Worm (Caenorhabditis elegans) whole organism, L4 larva: ENCODE data around the gene spsb-2.

ENCODE experiments used
- D1046.2 ChIP-seq: fragments of 200-800 bp; sonication (Bioruptor generic); IDR thresholded peaks from 2 replicates; pipeline ENCODE4 v1.3.6; 2022; ENCODE audit warnings: missing genetic modification characterization, missing compliant biosample characterization
- R02D3.7 ChIP-seq: fragments of 150-350 bp; sonication (generic microtip); optimal IDR thresholded peaks from 3 replicates; lab custom pipeline; 2014; ENCODE audit warnings: missing biosample characterization, missing genetic modification characterization
- Y5F2A.4 ChIP-seq: fragments of 200-800 bp; sonication (Bioruptor generic); optimal IDR thresholded peaks from 2 replicates; lab custom pipeline; 2018; ENCODE audit warnings: mild to moderate bottlenecking, missing genetic modification characterization, missing compliant biosample characterization
- Y75B8A.6 ChIP-seq: fragments of 200-800 bp; sonication (Bioruptor generic); IDR thresholded peaks from 2 replicates; pipeline ENCODE4 v1.3.6; 2022; ENCODE audit warnings: missing genetic modification reagents, missing genetic modification characterization, missing compliant biosample characterization
- aha-1 ChIP-seq: fragments of 150-350 bp; peaks from one replicate; lab custom pipeline; 2014; ENCODE audit warnings: missing biosample characterization, missing genetic modification characterization
- ama-1 ChIP-seq: fragments of 150-350 bp; optimal IDR thresholded peaks from 2 replicates; lab custom pipeline; 2014; ENCODE audit warnings: inconsistent platforms, mixed read lengths
- ceh-28 ChIP-seq: fragments of 150-350 bp; optimal IDR thresholded peaks from 2 replicates; lab custom pipeline; 2014; ENCODE audit warnings: missing biosample characterization, missing genetic modification reagents, missing genetic modification characterization
- daf-16 ChIP-seq, 3 experiments: sonication (generic microtip); optimal IDR thresholded peaks; 2 replicates each; lab custom pipeline; 2016 to 2017; ENCODE audit warnings: missing genetic modification characterization in 3 of 3, missing genetic modification reagents in 3 of 3, mild to moderate bottlenecking in 2 of 3, missing compliant biosample characterization in 2 of 3, missing biosample characterization in 1 of 3, moderate library complexity in 1 of 3
- daf-8 ChIP-seq: fragments of 200-800 bp; sonication (Bioruptor generic); IDR thresholded peaks from 2 replicates; pipeline ENCODE4 v1.3.6; 2022; ENCODE audit warnings: missing genetic modification characterization, missing compliant biosample characterization
- dmd-6 ChIP-seq: fragments of 200-800 bp; sonication (Bioruptor generic); IDR thresholded peaks from 2 replicates; pipeline ENCODE4 v1.3.6; 2022; ENCODE audit warnings: missing genetic modification reagents, missing genetic modification characterization, missing compliant biosample characterization
- dpl-1 ChIP-seq: fragments of 150-350 bp; optimal IDR thresholded peaks from 2 replicates; lab custom pipeline; 2014; ENCODE audit warnings: missing biosample characterization, missing genetic modification reagents, missing genetic modification characterization
- dve-1 ChIP-seq: sonication (generic microtip); optimal IDR thresholded peaks from 2 replicates; lab custom pipeline; 2017; ENCODE audit warnings: antibody characterized with exemption, mild to moderate bottlenecking, missing genetic modification characterization, missing compliant biosample characterization; ENCODE audit not compliant: insufficient read depth
- egl-27 ChIP-seq: sonication (generic microtip); optimal IDR thresholded peaks from 3 replicates; lab custom pipeline; 2017; ENCODE audit warnings: missing biosample characterization, missing genetic modification reagents, missing genetic modification characterization
- egl-43 ChIP-seq: fragments of 200-800 bp; sonication (Bioruptor generic); IDR thresholded peaks from 2 replicates; pipeline ENCODE4 v1.3.6; 2022; ENCODE audit warnings: missing genetic modification reagents, missing genetic modification characterization, missing compliant biosample characterization
- hlh-11 ChIP-seq: fragments of 200-800 bp; sonication (Bioruptor generic); optimal IDR thresholded peaks from 2 replicates; lab custom pipeline; 2018; ENCODE audit warnings: mild to moderate bottlenecking, missing genetic modification characterization, missing compliant biosample characterization
- hlh-30 ChIP-seq: sonication (generic microtip); optimal IDR thresholded peaks from 2 replicates; lab custom pipeline; 2017; ENCODE audit warnings: antibody characterized with exemption, mild to moderate bottlenecking, missing genetic modification characterization, missing compliant biosample characterization; ENCODE audit not compliant: insufficient read depth
- hmg-1.1 ChIP-seq: fragments of 200-800 bp; sonication (Bioruptor generic); IDR thresholded peaks from 2 replicates; pipeline ENCODE4 v1.3.6; 2022; ENCODE audit warnings: missing genetic modification reagents, missing genetic modification characterization, missing compliant biosample characterization
- lin-13 ChIP-seq: fragments of 150-350 bp; optimal IDR thresholded peaks from 2 replicates; lab custom pipeline; 2014; ENCODE audit warnings: missing biosample characterization, missing genetic modification reagents, missing genetic modification characterization
- lsy-2 ChIP-seq, 2 experiments: fragments of 150-350 bp in 1 of 2; sonication (generic microtip) in 1 of 2; optimal IDR thresholded peaks; 2 replicates each; lab custom pipeline; 2014 to 2017; ENCODE audit warnings: missing biosample characterization in 2 of 2, missing genetic modification characterization in 2 of 2
- madf-9 ChIP-seq: fragments of 200-800 bp; sonication (Bioruptor generic); conservative IDR thresholded peaks from 2 replicates; pipeline ENCODE4 v1.3.6; 2022; ENCODE audit warnings: missing genetic modification reagents, missing genetic modification characterization, missing compliant biosample characterization
- mdl-1 ChIP-seq, 2 experiments: fragments of 150-350 bp in 1 of 2; sonication (generic microtip) in 1 of 2; optimal IDR thresholded peaks; 2 replicates each; lab custom pipeline; 2014 to 2017; ENCODE audit warnings: missing biosample characterization in 2 of 2, missing genetic modification characterization in 2 of 2
- mep-1 ChIP-seq: fragments of 150-350 bp; sonication (generic microtip); optimal IDR thresholded peaks from 3 replicates; lab custom pipeline; 2014; ENCODE audit warnings: missing biosample characterization, missing genetic modification characterization
- mes-2 ChIP-seq: sonication (generic microtip); optimal IDR thresholded peaks from 2 replicates; lab custom pipeline; 2016; ENCODE audit warnings: missing genotype, mild to moderate bottlenecking, missing genetic modification characterization, missing compliant biosample characterization; ENCODE audit not compliant: poor library complexity, severe bottlenecking
- mxl-2 ChIP-seq: fragments of 200-800 bp; sonication (Bioruptor generic); conservative IDR thresholded peaks from 2 replicates; pipeline ENCODE4 v1.3.6; 2022; ENCODE audit warnings: missing genetic modification reagents, missing genetic modification characterization, missing compliant biosample characterization
- nhr-10 ChIP-seq: fragments of 150-350 bp; optimal IDR thresholded peaks from 2 replicates; lab custom pipeline; 2014; ENCODE audit warnings: missing biosample characterization, missing genetic modification characterization
- nhr-102 ChIP-seq: sonication (generic microtip); optimal IDR thresholded peaks from 2 replicates; lab custom pipeline; 2016; ENCODE audit warnings: mild to moderate bottlenecking, missing genetic modification characterization, moderate library complexity, missing compliant biosample characterization
- nhr-111 ChIP-seq: fragments of 200-800 bp; sonication (Bioruptor generic); optimal IDR thresholded peaks from 2 replicates; lab custom pipeline; 2018; ENCODE audit warnings: mild to moderate bottlenecking, missing genetic modification characterization, missing compliant biosample characterization
- nhr-25 ChIP-seq: sonication (generic microtip); optimal IDR thresholded peaks from 2 replicates; lab custom pipeline; 2017; ENCODE audit warnings: missing genetic modification characterization, mild to moderate bottlenecking, missing compliant biosample characterization, antibody characterized with exemption, moderate library complexity, borderline replicate concordance; ENCODE audit not compliant: insufficient read depth
- nhr-28 ChIP-seq: fragments of 150-350 bp; optimal IDR thresholded peaks from 2 replicates; lab custom pipeline; 2014; ENCODE audit warnings: missing biosample characterization, missing genetic modification characterization
- nhr-41 ChIP-seq: fragments of 200-800 bp; sonication (Bioruptor generic); IDR thresholded peaks from 2 replicates; pipeline ENCODE4 v1.3.6; 2022; ENCODE audit warnings: missing genetic modification reagents, missing genetic modification characterization, missing compliant biosample characterization
- nhr-77 ChIP-seq: fragments of 150-350 bp; optimal IDR thresholded peaks from 2 replicates; lab custom pipeline; 2014; ENCODE audit warnings: missing biosample characterization, missing genetic modification characterization
- pqm-1 ChIP-seq: sonication (generic microtip); optimal IDR thresholded peaks from 2 replicates; lab custom pipeline; 2017; ENCODE audit warnings: missing biosample characterization, missing genetic modification characterization
- saeg-2 ChIP-seq: fragments of 200-800 bp; sonication (Bioruptor generic); IDR thresholded peaks from 2 replicates; pipeline ENCODE4 v1.3.6; 2022; ENCODE audit warnings: missing genetic modification reagents, missing genetic modification characterization, missing compliant biosample characterization
- set-16 ChIP-seq: fragments of 200-800 bp; sonication (Bioruptor generic); IDR thresholded peaks from 2 replicates; pipeline ENCODE4 v1.3.6; 2022; ENCODE audit warnings: missing genetic modification reagents, missing genetic modification characterization, missing compliant biosample characterization
- snpc-1.2 ChIP-seq: fragments of 200-800 bp; sonication (Bioruptor generic); IDR thresholded peaks from 2 replicates; pipeline ENCODE4 v1.3.6; 2022; ENCODE audit warnings: missing genetic modification reagents, missing genetic modification characterization, missing compliant biosample characterization
- snpc-4 ChIP-seq: fragments of 150-350 bp; optimal IDR thresholded peaks from 2 replicates; lab custom pipeline; 2014; ENCODE audit warnings: missing biosample characterization, missing genetic modification characterization
- spr-3 ChIP-seq: fragments of 200-800 bp; sonication (Bioruptor generic); optimal IDR thresholded peaks from 2 replicates; lab custom pipeline; 2018; ENCODE audit warnings: mild to moderate bottlenecking, missing genetic modification characterization, missing compliant biosample characterization
- unc-62 ChIP-seq, 3 experiments: fragments of 150-350 bp in 1 of 3; sonication (generic microtip); optimal IDR thresholded peaks in 2 of 3; peaks in 1 of 3; 1 replicate in 1 of 3; 2 replicates in 2 of 3; lab custom pipeline; 2014 to 2017; ENCODE audit warnings: missing biosample characterization in 3 of 3, missing genetic modification characterization in 3 of 3, missing genetic modification reagents in 3 of 3, missing genotype in 1 of 3
- vab-7 ChIP-seq: fragments of 200-800 bp; sonication (Bioruptor generic); IDR thresholded peaks from 2 replicates; pipeline ENCODE4 v1.3.6; 2022; ENCODE audit warnings: missing genetic modification reagents, missing genetic modification characterization, missing compliant biosample characterization
- zag-1 ChIP-seq: fragments of 150-350 bp; optimal IDR thresholded peaks from 2 replicates; lab custom pipeline; 2014; ENCODE audit warnings: missing biosample characterization, missing genetic modification characterization
- zfp-2 ChIP-seq: sonication (generic microtip); optimal IDR thresholded peaks from 2 replicates; lab custom pipeline; 2016; ENCODE audit warnings: mild to moderate bottlenecking, missing genetic modification characterization, missing compliant biosample characterization
- zfp-3 ChIP-seq: fragments of 200-800 bp; sonication (Bioruptor generic); conservative IDR thresholded peaks from 2 replicates; pipeline ENCODE4 v1.3.6; 2022; ENCODE audit warnings: missing genetic modification reagents, missing genetic modification characterization, missing compliant biosample characterization
- ztf-7 ChIP-seq: fragments of 150-350 bp; optimal IDR thresholded peaks from 2 replicates; lab custom pipeline; 2014; ENCODE audit warnings: missing biosample characterization, missing genetic modification characterization

Gene spsb-2

ce11 chrII:15196433-15196832, 33.7 kb upstream of the spsb-2 start, which contains the start of gene spsb-1:
Gene spsb-1, plus strand, starts transcription at chrII:15196733.
- TF ChIP-seq snpc-1.2 (GFP tag; lab: Robert Waterston, UW) = no peak
- no peak for TF ChIP-seq nhr-41 (GFP tag; lab: Robert Waterston, UW)
- no peak for TF ChIP-seq hlh-30 (tag; lab: Kevin White, UChicago)
- no peak for TF ChIP-seq zfp-2 (tag; lab: Kevin White, UChicago)
- no peak for TF ChIP-seq ama-1 (lab: Kevin White, UChicago)
- TF ChIP-seq R02D3.7 = no peak
- no peak for TF ChIP-seq ztf-7 (tag; lab: Kevin White, UChicago)
- no peak for TF ChIP-seq mxl-2 (GFP tag; lab: Robert Waterston, UW)
- no peak for TF ChIP-seq dve-1
- TF ChIP-seq Y5F2A.4 (GFP tag; lab: Kevin White, UChicago) = no peak
- no peak for TF ChIP-seq egl-43 (GFP tag; lab: Robert Waterston, UW)

- peak; percentile 29 for TF ChIP-seq mes-2 (tag; lab: Kevin White, UChicago)
- TF ChIP-seq nhr-77 = peak; percentile 65
- no peak for TF ChIP-seq nhr-111 (GFP tag; lab: Kevin White, UChicago)
- TF ChIP-seq nhr-102 (tag; lab: Kevin White, UChicago) = peak; percentile 7
- TF ChIP-seq unc-62 (GFP tag; optimal IDR thresholded peaks at IDR 0.05 in 1 of 2; lab: Kevin White, UChicago) = peak in 1 of 2 experiments; percentile 94
- no peak for TF ChIP-seq unc-62 (tag; optimal IDR thresholded peaks at IDR 0.05; lab: Kevin White, UChicago)
- TF ChIP-seq zag-1 (tag; lab: Kevin White, UChicago) = no peak
- no peak for TF ChIP-seq aha-1 (tag; lab: Kevin White, UChicago)
- TF ChIP-seq mep-1 (tag; lab: Kevin White, UChicago) = no peak
- TF ChIP-seq pqm-1 = no peak
- peak; percentile 31 for TF ChIP-seq hlh-30 (tag; lab: Kevin White, UChicago)
- TF ChIP-seq nhr-28 (tag; lab: Kevin White, UChicago) = peak; percentile 59
- TF ChIP-seq lsy-2 (tag; optimal IDR thresholded peaks at IDR 0.05; lab: Kevin White, UChicago) = peak in 1 of 2 experiments; percentile 1
- TF ChIP-seq dmd-6 (GFP tag; lab: Robert Waterston, UW) = peak; percentile 71
- TF ChIP-seq daf-16 (GFP tag; optimal IDR thresholded peaks at IDR 0.05; lab: Kevin White, UChicago) = no peak
- TF ChIP-seq daf-16 (tag; optimal IDR thresholded peaks at IDR 0.05; lab: Kevin White, UChicago) = peak; percentile 74
- TF ChIP-seq dve-1 = peak; percentile 34
- no peak for TF ChIP-seq vab-7 (GFP tag; lab: Robert Waterston, UW)
- TF ChIP-seq mxl-2 (GFP tag; lab: Robert Waterston, UW) = peak; percentile 38; the same call in 1 of the 2 replicates
- no peak for TF ChIP-seq spr-3 (GFP tag; lab: Kevin White, UChicago)
- no peak for TF ChIP-seq nhr-25
- no peak for TF ChIP-seq ceh-28 (tag; lab: Kevin White, UChicago)
- TF ChIP-seq hlh-11 (tag; lab: Kevin White, UChicago) = peak; percentile 64
- no peak for TF ChIP-seq dpl-1 (GFP tag; lab: Kevin White, UChicago)
- TF ChIP-seq D1046.2 (GFP tag; lab: Robert Waterston, UW) = no peak
- no peak for TF ChIP-seq egl-27 (tag; lab: Kevin White, UChicago)
- peak in 1 of 2 experiments; percentile 26 for TF ChIP-seq mdl-1 (tag; optimal IDR thresholded peaks at IDR 0.05; lab: Kevin White, UChicago)
Measured at ce11 chrII:15197500-15197899, 32.6 kb upstream of the spsb-2 start.

- TF ChIP-seq zfp-3 (GFP tag; lab: Robert Waterston, UW) = no peak
- TF ChIP-seq madf-9 (GFP tag; lab: Robert Waterston, UW) = peak; percentile 84
- peak; percentile 15 for TF ChIP-seq lin-13 (GFP tag; lab: Kevin White, UChicago)
- peak; percentile 1 for TF ChIP-seq nhr-25
- peak; percentile 41 for TF ChIP-seq mep-1 (tag; lab: Kevin White, UChicago)
- TF ChIP-seq set-16 = peak; percentile 24; the same call in 1 of the 2 replicates
- TF ChIP-seq lsy-2 (tag; optimal IDR thresholded peaks at IDR 0.05; lab: Kevin White, UChicago) = no peak
- TF ChIP-seq dve-1 = peak; percentile 19
- no peak for TF ChIP-seq Y75B8A.6
- peak; percentile 82 for TF ChIP-seq aha-1 (tag; lab: Kevin White, UChicago)
- no peak for TF ChIP-seq mes-2 (tag; lab: Kevin White, UChicago)
- no peak for TF ChIP-seq nhr-41 (GFP tag; lab: Robert Waterston, UW)
- no peak for TF ChIP-seq daf-16 (GFP tag; optimal IDR thresholded peaks at IDR 0.05; lab: Kevin White, UChicago)
- TF ChIP-seq daf-16 (tag; optimal IDR thresholded peaks at IDR 0.05; lab: Kevin White, UChicago) = peak; percentile 25
- no peak for TF ChIP-seq daf-8 (GFP tag; lab: Robert Waterston, UW)
- no peak for TF ChIP-seq egl-27 (tag; lab: Kevin White, UChicago)
- no peak for TF ChIP-seq hmg-1.1
- no peak for TF ChIP-seq nhr-10 (tag; lab: Kevin White, UChicago)
- TF ChIP-seq saeg-2 (GFP tag; lab: Robert Waterston, UW) = no peak
- TF ChIP-seq snpc-4 (tag; lab: Kevin White, UChicago) = no peak
- TF ChIP-seq unc-62 (GFP tag; optimal IDR thresholded peaks at IDR 0.05 in 1 of 2; lab: Kevin White, UChicago) = peak in 1 of 2 experiments; percentile 7
- TF ChIP-seq unc-62 (tag; optimal IDR thresholded peaks at IDR 0.05; lab: Kevin White, UChicago) = no peak
Measured at ce11 chrII:15203398-15204068, 26.6 kb upstream of the spsb-2 start.
